Worm (Caenorhabditis elegans): ENCODE data around the gene lmd-3.

ce11 chrV:8375419-8375818 lies 69.2 kb downstream of the lmd-3 start, which contains the start of gene F38E1.10:
- TF ChIP-seq ama-1 (optimal IDR thresholded peaks at IDR 0.05) = no peak
- TF ChIP-seq fos-1 (tag; optimal IDR thresholded peaks at IDR 0.05) = no peak
- no peak for TF ChIP-seq nhr-237 (tag; optimal IDR thresholded peaks at IDR 0.05)
- TF ChIP-seq ztf-11 (tag; optimal IDR thresholded peaks at IDR 0.05) = no peak
- no peak for TF ChIP-seq tbx-2 (tag; optimal IDR thresholded peaks at IDR 0.05)
- no peak for TF ChIP-seq nhr-77 (tag; optimal IDR thresholded peaks at IDR 0.05)
- no peak for TF ChIP-seq nhr-76 (tag; optimal IDR thresholded peaks at IDR 0.05)
- TF ChIP-seq snpc-4 (tag; optimal IDR thresholded peaks at IDR 0.05) = no peak
- TF ChIP-seq pqm-1 (tag; optimal IDR thresholded peaks at IDR 0.05) = no peak
- no peak for TF ChIP-seq nhr-67 (tag; optimal IDR thresholded peaks at IDR 0.05)
- no peak for TF ChIP-seq elt-2 (tag; optimal IDR thresholded peaks at IDR 0.05)
- no peak for TF ChIP-seq unc-62 (GFP tag; optimal IDR thresholded peaks at IDR 0.05)
